Worm (Caenorhabditis elegans): ENCODE data around the gene C15H11.10.

Gene C15H11.10

DNA sequence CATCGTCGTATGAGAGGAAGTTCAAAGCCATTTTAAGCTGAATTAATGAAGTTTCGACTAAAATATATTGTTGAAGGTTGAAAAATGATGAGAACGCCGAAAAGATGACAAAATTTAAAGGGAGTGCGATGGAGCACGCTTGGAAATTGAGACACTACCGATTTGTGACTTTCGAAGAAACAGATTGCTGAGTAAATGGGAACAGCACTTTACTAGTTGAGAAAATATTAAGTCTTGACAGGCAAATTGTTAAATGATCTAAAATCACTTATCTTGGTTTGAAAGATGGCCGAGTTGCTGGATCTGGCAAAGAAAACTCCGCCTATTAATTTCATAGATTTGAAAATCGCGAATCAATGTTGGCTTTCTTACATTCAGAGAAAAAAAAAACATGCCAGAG is 31.3 kb downstream of the C15H11.10 start, which contains the start of gene rpoa-12 (continued):
- TF ChIP-seq ztf-4 (tag; optimal IDR thresholded peaks at IDR 0.05) (no peak), ztf-1 (GFP tag; conservative IDR thresholded peaks at IDR 0.05) (no peak), blmp-1 (tag; optimal IDR thresholded peaks at IDR 0.05; ENCODE audit: insufficient read depth) (no peak), mdl-1 (tag; optimal IDR thresholded peaks at IDR 0.05) (no peak), nhr-12 (tag; optimal IDR thresholded peaks at IDR 0.05) (no peak), crh-2 (tag; optimal IDR thresholded peaks at IDR 0.05) (peak; percentile 40), Y55F3AM.14 (GFP tag; optimal IDR thresholded peaks at IDR 0.05) (no peak), alr-1 (tag; optimal IDR thresholded peaks at IDR 0.05) (no peak), zag-1 (tag; optimal IDR thresholded peaks at IDR 0.05) (no peak), egl-27 (tag; optimal IDR thresholded peaks at IDR 0.05) (no peak)

DNA sequence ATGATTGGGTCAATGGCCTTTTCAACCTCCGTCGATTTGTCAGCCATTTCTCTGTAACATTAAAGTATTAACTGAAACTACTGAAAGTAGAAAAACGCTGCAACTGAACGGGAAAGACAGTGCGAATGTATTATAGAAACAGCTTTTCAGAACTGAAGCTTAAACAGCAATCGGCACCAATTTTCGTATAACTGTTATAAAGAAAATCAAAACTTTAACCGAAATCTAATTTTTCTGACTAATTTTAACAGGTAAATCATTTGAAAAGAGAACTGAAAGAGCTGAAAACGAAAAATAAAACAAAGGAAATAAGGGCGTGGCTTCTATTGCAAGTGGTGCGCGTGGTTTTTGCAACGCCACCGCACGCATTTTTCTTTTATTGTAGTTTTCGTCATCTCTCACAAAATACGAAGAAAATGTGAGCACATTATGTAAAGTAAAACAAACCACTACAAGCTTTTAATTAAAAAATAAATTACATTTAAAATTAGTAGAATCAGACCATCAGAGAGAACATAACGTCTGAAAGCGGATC is 33.1 kb downstream of the C15H11.10 start, which contains the start of gene rrsr-1:
Gene rrsr-1, minus strand, starts transcription at position 51 of the 535 bp plus-strand sequence.
- TF ChIP-seq ceh-82 (tag; optimal IDR thresholded peaks at IDR 0.05) (no peak), lsy-2 (tag; optimal IDR thresholded peaks at IDR 0.05) (peak in 1 of 2 experiments; percentile 33), sma-9 (GFP tag; optimal IDR thresholded peaks at IDR 0.05) (peak; percentile 47), sma-9 (tag; optimal IDR thresholded peaks at IDR 0.05) (no peak), nhr-11 (tag; optimal IDR thresholded peaks at IDR 0.05) (no peak), zag-1 (tag; optimal IDR thresholded peaks at IDR 0.05) (no peak), nhr-21 (tag; optimal IDR thresholded peaks at IDR 0.05) (no peak), lin-13 (GFP tag; optimal IDR thresholded peaks at IDR 0.05) (no peak), sma-3 (GFP tag; optimal IDR thresholded peaks at IDR 0.05) (peak; percentile 28), C34F6.9 (tag; optimal IDR thresholded peaks at IDR 0.05) (peak; percentile 56), nhr-129 (tag; optimal IDR thresholded peaks at IDR 0.05) (peak; percentile 46), F13H6.1 (tag; optimal IDR thresholded peaks at IDR 0.05) (peak; percentile 38), skn-1 (tag; optimal IDR thresholded peaks at IDR 0.05) (peak; percentile 62), nhr-10 (tag; optimal IDR thresholded peaks at IDR 0.05) (no peak), lin-11 (tag; optimal IDR thresholded peaks at IDR 0.05) (peak; percentile 38), unc-55 (GFP tag; optimal IDR thresholded peaks at IDR 0.05) (peak; percentile 54), mbf-1 (tag; optimal IDR thresholded peaks at IDR 0.05) (no peak)

DNA sequence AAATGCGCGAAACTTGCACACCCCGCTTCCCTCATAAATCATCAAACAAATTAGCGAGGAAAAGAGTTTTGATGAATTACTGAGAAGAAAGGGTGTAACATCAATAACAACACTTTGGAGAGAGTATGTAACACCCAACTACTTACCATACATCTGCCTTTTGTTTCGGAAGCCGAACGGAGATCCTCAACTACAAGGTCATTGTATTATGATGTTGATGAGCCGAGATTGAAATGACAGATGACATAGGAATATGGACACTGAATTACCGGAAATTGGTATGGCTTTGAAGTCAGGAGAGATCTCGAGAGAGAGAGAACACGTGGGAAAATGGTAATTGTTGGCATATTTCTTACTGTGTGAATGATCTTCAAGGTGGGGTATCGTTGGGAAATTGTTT is 34.1 kb downstream of the C15H11.10 start:
- no peak for TF ChIP-seq mbf-1 (tag; optimal IDR thresholded peaks at IDR 0.05)
- no peak for TF ChIP-seq lin-39 (tag; optimal IDR thresholded peaks at IDR 0.05)
- no peak for TF ChIP-seq ZK546.5 (tag; optimal IDR thresholded peaks at IDR 0.05)
- TF ChIP-seq blmp-1 (tag; optimal IDR thresholded peaks at IDR 0.05; ENCODE audit: insufficient read depth), result no peak
- no peak for TF ChIP-seq Y55F3AM.14 (GFP tag; optimal IDR thresholded peaks at IDR 0.05)
- no peak for TF ChIP-seq nhr-77 (tag; optimal IDR thresholded peaks at IDR 0.05)
- TF ChIP-seq unc-39 (tag; optimal IDR thresholded peaks at IDR 0.05), result no peak
- no peak for TF ChIP-seq lin-11 (tag; optimal IDR thresholded peaks at IDR 0.05)
- TF ChIP-seq snpc-4 (tag; optimal IDR thresholded peaks at IDR 0.05), result no peak
- no peak for TF ChIP-seq sem-4 (tag; optimal IDR thresholded peaks at IDR 0.05)

DNA sequence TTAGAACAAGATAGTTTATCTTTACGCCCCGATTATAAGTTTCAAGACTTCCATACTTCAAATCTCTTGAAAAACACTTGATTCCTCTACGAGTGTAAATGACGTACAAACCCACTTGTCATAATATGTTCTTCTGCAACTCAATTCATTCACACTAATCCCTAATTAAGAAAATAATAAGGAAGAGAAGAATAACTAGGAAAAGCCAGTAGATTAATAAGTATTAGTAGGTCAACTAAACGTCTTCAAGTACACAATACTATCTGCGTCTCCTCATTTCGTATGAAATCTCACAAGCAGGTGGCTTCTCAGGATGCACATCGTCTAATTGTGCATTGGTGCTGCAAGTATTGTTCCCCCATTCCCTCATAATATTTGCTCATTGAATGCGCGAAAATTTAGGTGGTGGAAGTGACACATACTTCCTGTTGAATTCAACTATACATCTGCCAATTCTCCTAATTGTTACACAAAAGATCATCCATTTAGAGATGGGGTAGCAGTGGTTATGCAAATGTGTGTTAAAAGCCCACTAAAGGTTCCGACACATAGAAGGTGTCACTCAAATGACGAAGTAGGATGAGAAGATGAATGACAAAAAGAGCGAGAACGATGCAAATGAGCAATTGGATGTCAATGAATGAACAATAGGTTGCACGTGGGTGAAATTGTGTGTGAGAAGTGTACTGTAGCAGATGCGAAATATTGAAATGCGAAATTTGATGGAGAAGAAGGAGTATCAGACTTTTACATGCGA is 35.3 kb downstream of the C15H11.10 start:
- TF ChIP-seq nhr-25 (tag; optimal IDR thresholded peaks at IDR 0.05) (no peak), unc-62 (GFP tag; optimal IDR thresholded peaks at IDR 0.05) (no peak), nhr-11 (tag; optimal IDR thresholded peaks at IDR 0.05) (no peak), dmd-4 (tag; optimal IDR thresholded peaks at IDR 0.05) (no peak), sem-4 (tag; optimal IDR thresholded peaks at IDR 0.05) (no peak), sma-9 (GFP tag; optimal IDR thresholded peaks at IDR 0.05) (no peak), sma-9 (tag; optimal IDR thresholded peaks at IDR 0.05) (no peak), nhr-12 (tag; optimal IDR thresholded peaks at IDR 0.05) (no peak), egl-27 (tag; optimal IDR thresholded peaks at IDR 0.05) (no peak), C34F6.9 (tag; optimal IDR thresholded peaks at IDR 0.05) (no peak), nhr-77 (tag; optimal IDR thresholded peaks at IDR 0.05) (no peak), lin-11 (tag; optimal IDR thresholded peaks at IDR 0.05) (no peak), ztf-11 (tag; optimal IDR thresholded peaks at IDR 0.05) (no peak), R02D3.7 (tag; optimal IDR thresholded peaks at IDR 0.05) (no peak)

All from whole organism, L2 larva.